Fruit fly (Drosophila melanogaster): Measurements from ENCODE around the gene Ac78C.

DNA sequence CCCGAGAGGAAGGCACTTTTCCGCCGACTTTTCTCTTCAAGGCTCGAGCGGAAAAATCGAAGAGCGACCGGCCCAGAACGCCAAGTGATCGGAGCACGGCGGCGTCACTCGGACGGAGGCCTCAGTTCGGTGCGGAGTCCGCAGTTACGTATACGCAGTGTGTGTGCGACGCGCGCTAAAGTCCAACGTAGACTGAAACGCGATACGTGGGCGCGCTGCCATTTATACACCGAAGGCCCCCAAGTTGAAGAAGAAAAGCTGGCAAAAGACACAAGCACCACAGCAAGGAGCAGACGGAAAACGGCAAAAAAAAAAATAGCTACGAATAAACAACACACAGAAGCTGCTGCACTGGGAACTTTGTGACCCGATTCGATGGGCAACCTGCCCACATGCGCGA is 21.4 kb upstream of the Ac78C start, which contains the start of gene CG42337:
- TF ChIP-seq CTCF (optimal IDR thresholded peaks at IDR 0.05), result no peak
- TF ChIP-seq CG8478 (optimal IDR thresholded peaks at IDR 0.05), result no peak

Data from S2 (cell line).